Worm (Caenorhabditis elegans) whole organism, late embryonic: ENCODE data around the gene abi-1.

ENCODE experiments used
- C38D4.7 ChIP-seq: fragments of 200-800 bp; sonication (Bioruptor generic); optimal IDR thresholded peaks from 2 replicates; lab custom pipeline; 2018; ENCODE audit warnings: mild to moderate bottlenecking, missing genetic modification characterization, moderate library complexity, missing compliant biosample characterization
- K09A11.1 ChIP-seq: sonication (generic microtip); optimal IDR thresholded peaks from 2 replicates; lab custom pipeline; 2017; ENCODE audit warnings: antibody characterized with exemption, mild to moderate bottlenecking, missing genetic modification characterization, missing compliant biosample characterization; ENCODE audit not compliant: insufficient read depth
- ama-1 ChIP-seq: fragments of 150-350 bp; optimal IDR thresholded peaks from 2 replicates; lab custom pipeline; 2014
- ceh-2 ChIP-seq: sonication (generic microtip); optimal IDR thresholded peaks from 2 replicates; lab custom pipeline; 2016; ENCODE audit warnings: missing genotype, missing genetic modification characterization, missing compliant biosample characterization
- ceh-22 ChIP-seq: sonication (generic microtip); optimal IDR thresholded peaks from 2 replicates; lab custom pipeline; 2017; ENCODE audit warnings: missing biosample characterization, missing genetic modification characterization
- dmd-4 ChIP-seq: sonication (generic microtip); optimal IDR thresholded peaks from 2 replicates; lab custom pipeline; 2016; ENCODE audit warnings: borderline replicate concordance, missing genetic modification characterization, missing compliant biosample characterization
- elt-2 ChIP-seq: sonication (generic microtip); optimal IDR thresholded peaks from 2 replicates; lab custom pipeline; 2016; ENCODE audit warnings: missing genetic modification reagents, missing genetic modification characterization, missing compliant biosample characterization
- eyg-1 ChIP-seq: sonication (generic microtip); optimal IDR thresholded peaks from 2 replicates; lab custom pipeline; 2016; ENCODE audit warnings: missing genotype, missing genetic modification characterization, missing compliant biosample characterization
- gmeb-2 ChIP-seq: sonication (generic microtip); optimal IDR thresholded peaks from 2 replicates; lab custom pipeline; 2016; ENCODE audit warnings: missing genetic modification characterization, inconsistent platforms, missing compliant biosample characterization
- pag-3 ChIP-seq: sonication (generic microtip); optimal IDR thresholded peaks from 2 replicates; lab custom pipeline; 2016; ENCODE audit warnings: missing compliant biosample characterization, missing genetic modification characterization, borderline replicate concordance
- pqm-1 ChIP-seq: sonication (generic microtip); optimal IDR thresholded peaks from 2 replicates; lab custom pipeline; 2016; ENCODE audit warnings: missing genetic modification characterization, missing compliant biosample characterization
- rnt-1 ChIP-seq: sonication (generic microtip); optimal IDR thresholded peaks from 2 replicates; lab custom pipeline; 2016; ENCODE audit warnings: missing genetic modification characterization, missing compliant biosample characterization
- sdc-2 ChIP-seq: sonication (generic microtip); optimal IDR thresholded peaks from 2 replicates; lab custom pipeline; 2016; ENCODE audit warnings: missing genotype, missing genetic modification characterization, missing compliant biosample characterization
- tbx-2 ChIP-seq: sonication (generic microtip); optimal IDR thresholded peaks from 2 replicates; lab custom pipeline; 2016; ENCODE audit warnings: missing genetic modification characterization, missing compliant biosample characterization

ce11 chrIII:5642692-5643091, 49.8 kb downstream of the abi-1 start:
- TF ChIP-seq K09A11.1 (tag; lab: Kevin White, UChicago): no peak
- no peak for TF ChIP-seq gmeb-2 (tag; lab: Kevin White, UChicago)
- no peak for TF ChIP-seq dmd-4 (tag; lab: Kevin White, UChicago)
- TF ChIP-seq eyg-1 (tag; lab: Kevin White, UChicago): no peak
- no peak for TF ChIP-seq ama-1
- TF ChIP-seq ceh-22 (tag; lab: Kevin White, UChicago): no peak
- no peak for TF ChIP-seq C38D4.7 (GFP tag; lab: Kevin White, UChicago)
- TF ChIP-seq ceh-2: no peak
- TF ChIP-seq pqm-1: no peak
- TF ChIP-seq elt-2 (tag; lab: Kevin White, UChicago): no peak
- no peak for TF ChIP-seq pag-3 (tag; lab: Kevin White, UChicago)
- TF ChIP-seq tbx-2: no peak
- no peak for TF ChIP-seq sdc-2 (tag; lab: Kevin White, UChicago)
- no peak for TF ChIP-seq rnt-1 (tag; lab: Kevin White, UChicago)
